Fruit fly (Drosophila melanogaster) whole organism, embryonic: ENCODE results near the gene CG4658.

Source experiments
- Ada2b ChIP-seq: fragments of 200-800 bp; sonication (Bioruptor generic); IDR thresholded peaks from 2 replicates; pipeline ENCODE4 v1.3.6; 2022; ENCODE audit warnings: missing biosample characterization, missing genetic modification characterization
- BEAF-32 ChIP-seq: fragments of 200-800 bp; sonication (Bioruptor generic); optimal IDR thresholded peaks from 3 replicates; lab custom pipeline; 2017; ENCODE audit warnings: missing biosample characterization, missing genetic modification characterization, mild to moderate bottlenecking, moderate library complexity, missing genetic modification reagents
- CG1602 ChIP-seq: fragments of 200-800 bp; sonication (Bioruptor generic); optimal IDR thresholded peaks from 3 replicates; lab custom pipeline; 2016; ENCODE audit warnings: missing biosample characterization, missing genetic modification characterization
- CG2116 ChIP-seq: fragments of 200-800 bp; sonication (Bioruptor generic); optimal IDR thresholded peaks from 3 replicates; lab custom pipeline; 2018; ENCODE audit warnings: missing biosample characterization, mild to moderate bottlenecking, missing genetic modification characterization
- CG2199 ChIP-seq: fragments of 200-800 bp; sonication (Bioruptor generic); IDR thresholded peaks from 3 replicates; pipeline ENCODE4 v1.3.6; 2022; ENCODE audit warnings: missing biosample characterization, missing genetic modification characterization
- CG30403 ChIP-seq: fragments of 200-800 bp; sonication (Bioruptor generic); optimal IDR thresholded peaks from 3 replicates; lab custom pipeline; 2016; ENCODE audit warnings: missing biosample characterization, missing genetic modification characterization
- CG31441 ChIP-seq: fragments of 200-800 bp; sonication (Bioruptor generic); IDR thresholded peaks from 2 replicates; pipeline ENCODE4 v1.3.6; 2022; ENCODE audit warnings: missing biosample characterization, missing genetic modification characterization
- CG34224 ChIP-seq: fragments of 200-800 bp; sonication (Bioruptor generic); IDR thresholded peaks from 3 replicates; pipeline ENCODE4 v1.3.6; 2022; ENCODE audit warnings: missing biosample characterization, missing genetic modification characterization; ENCODE audit not compliant: partially characterized antibody
- CG34376 ChIP-seq: fragments of 200-800 bp; sonication (Bioruptor generic); optimal IDR thresholded peaks from 2 replicates; lab custom pipeline; 2018; ENCODE audit warnings: missing biosample characterization, mild to moderate bottlenecking, missing genetic modification characterization
- CG34422 ChIP-seq: fragments of 200-800 bp; sonication (Bioruptor generic); IDR thresholded peaks from 3 replicates; pipeline ENCODE4 v1.3.6; 2022; ENCODE audit warnings: missing biosample characterization, missing genetic modification characterization
- CG42726 ChIP-seq: fragments of 200-800 bp; sonication (Bioruptor generic); IDR thresholded peaks from 2 replicates; pipeline ENCODE4 v1.3.6; 2022; ENCODE audit warnings: missing biosample characterization, missing genetic modification characterization; ENCODE audit not compliant: partially characterized antibody
- CG6654 ChIP-seq: fragments of 200-800 bp; sonication (Bioruptor generic); optimal IDR thresholded peaks from 2 replicates; lab custom pipeline; 2017; ENCODE audit warnings: missing biosample characterization, mild to moderate bottlenecking, missing genetic modification characterization
- CG6683 ChIP-seq: fragments of 200-800 bp; sonication (Bioruptor generic); optimal IDR thresholded peaks from 2 replicates; lab custom pipeline; 2017; ENCODE audit warnings: missing biosample characterization, mild to moderate bottlenecking, missing genetic modification characterization, missing genetic modification reagents
- CG6791 ChIP-seq: fragments of 200-800 bp; sonication (Bioruptor generic); IDR thresholded peaks from 3 replicates; pipeline ENCODE4 v1.3.6; 2022; ENCODE audit warnings: missing biosample characterization, missing genetic modification characterization; ENCODE audit not compliant: partially characterized antibody
- CG7963 ChIP-seq: fragments of 200-800 bp; sonication (Bioruptor generic); IDR thresholded peaks from 3 replicates; pipeline ENCODE4 v1.3.6; 2022; ENCODE audit warnings: missing biosample characterization, missing genetic modification characterization; ENCODE audit not compliant: partially characterized antibody
- CG8924 ChIP-seq: fragments of 200-800 bp; optimal IDR thresholded peaks from 3 replicates; lab custom pipeline; 2019; ENCODE audit warnings: missing biosample characterization, mild to moderate bottlenecking, missing genetic modification characterization, moderate library complexity
- CG9437 ChIP-seq: fragments of 200-800 bp; sonication (Bioruptor generic); optimal IDR thresholded peaks from 2 replicates; lab custom pipeline; 2018; ENCODE audit warnings: missing biosample characterization, mild to moderate bottlenecking, missing genetic modification characterization
- Dp ChIP-seq: fragments of 200-800 bp; sonication (Bioruptor generic); optimal IDR thresholded peaks from 2 replicates; lab custom pipeline; 2018; ENCODE audit warnings: missing biosample characterization, mild to moderate bottlenecking, missing genetic modification characterization, moderate library complexity
- Gsc ChIP-seq: fragments of 200-800 bp; sonication (Bioruptor generic); IDR thresholded peaks from 2 replicates; pipeline ENCODE4 v1.3.6; 2022; ENCODE audit warnings: missing biosample characterization, missing genetic modification characterization
- Hr51 ChIP-seq, 2 experiments: fragments of 200-800 bp; sonication (Bioruptor generic); optimal IDR thresholded peaks; 2 replicates in 1 of 2; 3 replicates in 1 of 2; lab custom pipeline; 2016 to 2018; ENCODE audit warnings: missing biosample characterization in 2 of 2, missing genetic modification characterization in 2 of 2, mild to moderate bottlenecking in 1 of 2, moderate library complexity in 1 of 2
- MBD-R2 ChIP-seq: fragments of 200-800 bp; sonication (Bioruptor generic); IDR thresholded peaks from 2 replicates; pipeline ENCODE4 v1.3.6; 2022; ENCODE audit warnings: missing biosample characterization, missing genetic modification characterization
- MESR4 ChIP-seq: fragments of 200-800 bp; sonication (Bioruptor generic); optimal IDR thresholded peaks from 2 replicates; lab custom pipeline; 2018; ENCODE audit warnings: missing biosample characterization, mild to moderate bottlenecking, missing genetic modification characterization, moderate library complexity
- Nf-YA ChIP-seq: fragments of 200-800 bp; sonication (Bioruptor generic); IDR thresholded peaks from 2 replicates; pipeline ENCODE4 v1.3.6; 2022; ENCODE audit warnings: missing biosample characterization, missing genetic modification characterization
- Scr ChIP-seq: fragments of 200-800 bp; sonication (Bioruptor generic); IDR thresholded peaks from 2 replicates; pipeline ENCODE4 v1.3.6; 2022; ENCODE audit warnings: missing biosample characterization, missing genetic modification characterization; ENCODE audit not compliant: partially characterized antibody
- Sox100B ChIP-seq: fragments of 200-800 bp; sonication (Bioruptor generic); optimal IDR thresholded peaks from 3 replicates; lab custom pipeline; 2018; ENCODE audit warnings: missing biosample characterization, mild to moderate bottlenecking, missing genetic modification characterization
- bbx ChIP-seq: fragments of 200-800 bp; sonication (Bioruptor generic); IDR thresholded peaks from 2 replicates; pipeline ENCODE4 v1.3.6; 2022; ENCODE audit warnings: missing biosample characterization, missing genetic modification characterization; ENCODE audit not compliant: partially characterized antibody
- chm ChIP-seq: fragments of 200-800 bp; sonication (Bioruptor generic); IDR thresholded peaks from 2 replicates; pipeline ENCODE4 v1.3.6; 2022; ENCODE audit warnings: missing biosample characterization, missing genetic modification characterization
- ci ChIP-seq: fragments of 200-800 bp; sonication (Bioruptor generic); IDR thresholded peaks from 3 replicates; pipeline ENCODE4 v1.3.6; 2022; ENCODE audit warnings: missing biosample characterization, missing genetic modification characterization
- crol ChIP-seq: fragments of 200-800 bp; sonication (Bioruptor generic); IDR thresholded peaks from 2 replicates; pipeline ENCODE4 v1.3.6; 2022; ENCODE audit warnings: missing biosample characterization, missing genetic modification characterization
- crp ChIP-seq, 2 experiments: fragments of 200-800 bp; sonication (Bioruptor generic); optimal IDR thresholded peaks; 2 replicates in 1 of 2; 3 replicates in 1 of 2; lab custom pipeline; 2017; ENCODE audit warnings: missing biosample characterization in 2 of 2, missing genetic modification characterization in 2 of 2, mild to moderate bottlenecking in 1 of 2, moderate library complexity in 1 of 2
- exex ChIP-seq: fragments of 200-800 bp; sonication (Bioruptor generic); optimal IDR thresholded peaks from 4 replicates; lab custom pipeline; 2018; ENCODE audit warnings: missing biosample characterization, mild to moderate bottlenecking, missing genetic modification characterization, moderate library complexity
- gro ChIP-seq: fragments of 200-800 bp; sonication (Bioruptor generic); optimal IDR thresholded peaks from 2 replicates; lab custom pipeline; 2016; ENCODE audit warnings: missing biosample characterization, missing genetic modification characterization
- h ChIP-seq: fragments of >200 bp; optimal IDR thresholded peaks from 2 replicates; lab custom pipeline; 2017
- hb ChIP-seq: fragments of 200-800 bp; sonication (Bioruptor generic); IDR thresholded peaks from 3 replicates; pipeline ENCODE4 v1.3.6; 2022; ENCODE audit warnings: missing biosample characterization, missing genetic modification characterization; ENCODE audit not compliant: partially characterized antibody
- hth ChIP-seq: fragments of >200 bp; optimal IDR thresholded peaks from 2 replicates; lab custom pipeline; 2017; ENCODE audit warnings: inconsistent platforms
- inv ChIP-seq: fragments of 200-800 bp; sonication (Bioruptor generic); IDR thresholded peaks from 2 replicates; pipeline ENCODE4 v1.3.6; 2022; ENCODE audit warnings: missing biosample characterization, missing genetic modification characterization; ENCODE audit not compliant: partially characterized antibody
- jing ChIP-seq: fragments of 200-800 bp; sonication (Bioruptor generic); optimal IDR thresholded peaks from 2 replicates; lab custom pipeline; 2018; ENCODE audit warnings: missing biosample characterization, mild to moderate bottlenecking, missing genetic modification characterization
- kah ChIP-seq: fragments of 200-800 bp; sonication (Bioruptor generic); optimal IDR thresholded peaks from 2 replicates; lab custom pipeline; 2018; ENCODE audit warnings: missing biosample characterization, mild to moderate bottlenecking, missing genetic modification characterization
- knrl ChIP-seq: fragments of 200-800 bp; sonication (Bioruptor generic); IDR thresholded peaks from 3 replicates; pipeline ENCODE4 v1.3.6; 2022; ENCODE audit warnings: missing biosample characterization, missing genetic modification characterization; ENCODE audit not compliant: partially characterized antibody
- lov ChIP-seq, 2 experiments: fragments of 200-800 bp in 1 of 2; fragments of >200 bp in 1 of 2; sonication (Bioruptor generic) in 1 of 2; IDR thresholded peaks in 1 of 2; optimal IDR thresholded peaks in 1 of 2; 2 replicates in 1 of 2; 3 replicates in 1 of 2; pipeline versions ENCODE4 v1.3.6 to Lab custom; 2017 to 2022; ENCODE audit warnings: missing biosample characterization in 1 of 2, missing genetic modification characterization in 1 of 2
- maf-S ChIP-seq: fragments of 200-800 bp; sonication (Bioruptor generic); optimal IDR thresholded peaks from 2 replicates; lab custom pipeline; 2016; ENCODE audit warnings: missing biosample characterization, missing genetic modification characterization
- nerfin-2 ChIP-seq: fragments of 200-800 bp; sonication (Bioruptor generic); IDR thresholded peaks from 2 replicates; pipeline ENCODE4 v1.3.6; 2022; ENCODE audit warnings: missing biosample characterization, missing genetic modification characterization; ENCODE audit not compliant: partially characterized antibody
- org-1 ChIP-seq: fragments of 200-800 bp; sonication (Bioruptor generic); optimal IDR thresholded peaks from 2 replicates; lab custom pipeline; 2017; ENCODE audit warnings: missing biosample characterization, missing genetic modification characterization
- psq ChIP-seq: fragments of 200-800 bp; sonication (Bioruptor generic); optimal IDR thresholded peaks from 2 replicates; lab custom pipeline; 2017; ENCODE audit warnings: missing biosample characterization, missing genetic modification characterization
- row ChIP-seq: fragments of 200-800 bp; sonication (Bioruptor generic); IDR thresholded peaks from 3 replicates; pipeline ENCODE4 v1.3.6; 2022; ENCODE audit warnings: missing biosample characterization, missing genetic modification characterization
- sens ChIP-seq: fragments of 200-800 bp; sonication (Bioruptor generic); peaks from one replicate; lab custom pipeline; 2016; ENCODE audit warnings: missing biosample characterization, missing genetic modification characterization
- sim ChIP-seq: fragments of 200-800 bp; sonication (Bioruptor generic); IDR thresholded peaks from 2 replicates; pipeline ENCODE4 v1.3.6; 2022; ENCODE audit warnings: missing biosample characterization, missing genetic modification characterization
- tna ChIP-seq: fragments of 200-800 bp; sonication (Bioruptor generic); IDR thresholded peaks from 2 replicates; pipeline ENCODE4 v1.3.6; 2022; ENCODE audit warnings: missing biosample characterization, missing genetic modification characterization; ENCODE audit not compliant: partially characterized antibody
- vvl ChIP-seq: fragments of 200-800 bp; sonication (Bioruptor generic); IDR thresholded peaks from 2 replicates; pipeline ENCODE4 v1.3.6; 2022; ENCODE audit warnings: missing biosample characterization, missing genetic modification characterization

Gene CG4658

DNA sequence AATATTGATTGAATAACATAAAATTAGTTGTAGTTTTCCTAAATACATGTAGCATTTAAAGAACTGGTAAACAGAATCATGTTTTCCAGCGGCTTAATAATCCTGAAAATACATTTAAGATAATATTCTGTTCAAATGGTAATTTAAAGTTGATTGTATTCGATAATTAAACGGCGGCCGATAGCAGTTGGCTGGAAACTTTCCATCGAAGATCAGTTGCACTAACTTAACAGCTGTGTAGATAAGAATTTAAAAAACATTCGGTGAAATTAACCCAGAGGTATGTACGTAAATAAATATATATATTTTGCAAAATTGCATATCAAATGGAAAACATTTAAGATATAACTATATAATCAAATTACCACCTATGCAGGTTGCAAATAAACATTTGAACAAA lies 37.0 kb upstream of the CG4658 start, which contains the start of gene CG4594 (continued):
- TF ChIP-seq Scr (0 out of 2 replicates have a peak, but pooled peaks have one; percentile 32), exex (tag; lab: Kevin White, UChicago) (peak; percentile 22), Hr51 (GFP tag; optimal IDR thresholded peaks at IDR 0.05; lab: Kevin White, UChicago) (no peak), MBD-R2 (GFP tag; lab: Robert Waterston, UW) (0 out of 2 replicates have a peak, but pooled peaks have one; percentile 8), ci (no peak), Dp (peak; percentile 69), CG34224 (GFP tag; lab: Robert Waterston, UW) (0 out of 3 replicates have a peak, but pooled peaks have one; percentile 28), CG2116 (peak; percentile 3), MESR4 (GFP tag; lab: Kevin White, UChicago) (no peak), CG6791 (GFP tag; lab: Robert Waterston, UW) (peak; percentile 15; the same call in 2 of the 3 replicates), Sox100B (no peak), nerfin-2 (GFP tag; lab: Robert Waterston, UW) (peak; percentile 41; the same call in 1 of the 2 replicates)

DNA sequence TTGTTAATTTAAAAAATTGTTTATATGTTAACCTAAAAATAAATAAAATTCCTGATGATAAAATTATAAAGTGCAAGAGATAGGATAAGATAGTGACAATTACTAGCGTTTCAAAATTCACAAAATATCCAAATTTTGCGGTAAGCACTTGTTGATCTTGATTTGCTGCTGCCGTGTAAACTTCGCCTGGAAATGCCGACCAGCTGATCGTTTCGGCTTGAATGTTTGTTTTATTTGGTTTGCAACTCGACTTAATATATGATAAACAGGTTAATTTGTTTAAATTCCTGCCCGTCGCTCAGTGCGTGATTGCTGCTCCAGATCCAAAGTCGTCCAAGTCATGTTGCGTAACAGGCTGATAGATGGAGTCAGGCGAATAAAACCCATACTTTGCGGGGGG lies 35.5 kb upstream of the CG4658 start, which contains the start of gene CG4592:
CG4592 (plus strand) TSS at position 233 of the 400 bp plus-strand sequence.
- TF ChIP-seq sens (GFP tag; lab: Kevin White, UChicago) (peak; percentile 90), maf-S (GFP tag; lab: Kevin White, UChicago) (peak; percentile 44), CG42726 (GFP tag; lab: Robert Waterston, UW) (no peak), kah (peak; percentile 46), CG9437 (GFP tag; lab: Kevin White, UChicago) (peak; percentile 41), CG8924 (tag; lab: Kevin White, UChicago) (peak; percentile 75), CG6683 (GFP tag; lab: Kevin White, UChicago) (no peak), tna (no peak), CG31441 (no peak), crp (GFP tag; optimal IDR thresholded peaks at IDR 0.05; lab: Kevin White, UChicago) (peak; percentile 69 to 92), CG6654 (GFP tag; lab: Kevin White, UChicago) (peak; percentile 22), CG34422 (GFP tag; lab: Robert Waterston, UW) (peak; percentile 11; the same call in 1 of the 3 replicates), psq (no peak), row (peak; percentile 81), hth (lab: Kevin White, UChicago) (no peak), CG7963 (GFP tag; lab: Robert Waterston, UW) (no peak), org-1 (GFP tag; lab: Kevin White, UChicago) (no peak), BEAF-32 (GFP tag; lab: Kevin White, UChicago) (no peak), CG2199 (no peak), hb (GFP tag; lab: Robert Waterston, UW) (no peak), jing (no peak), h (lab: Kevin White, UChicago) (no peak), CG30403 (GFP tag; lab: Kevin White, UChicago) (peak; percentile 71), gro (GFP tag; lab: Kevin White, UChicago) (peak; percentile 67), Gsc (no peak), chm (GFP tag; lab: Robert Waterston, UW) (peak; percentile 90), sim (no peak), inv (GFP tag; lab: Robert Waterston, UW) (no peak), nerfin-2 (GFP tag; lab: Robert Waterston, UW) (no peak), bbx (GFP tag; lab: Robert Waterston, UW) (no peak), Nf-YA (GFP tag; lab: Robert Waterston, UW) (no peak), knrl (GFP tag; lab: Robert Waterston, UW) (no peak), CG34376 (peak; percentile 64), vvl (GFP tag; lab: Robert Waterston, UW) (peak; percentile 86), crol (GFP tag; lab: Robert Waterston, UW) (no peak), Ada2b (peak; percentile 66), lov (optimal IDR thresholded peaks at IDR 0.05; lab: Kevin White, UChicago) (no peak), lov (GFP tag; IDR thresholded peaks at IDR 0.05; lab: Robert Waterston, UW) (0 out of 3 replicates have a peak, but pooled peaks have one; percentile 27), CG1602 (GFP tag; lab: Kevin White, UChicago) (peak; percentile 8)
